Worm (Caenorhabditis elegans): ENCODE data around the gene him-17.

DNA sequence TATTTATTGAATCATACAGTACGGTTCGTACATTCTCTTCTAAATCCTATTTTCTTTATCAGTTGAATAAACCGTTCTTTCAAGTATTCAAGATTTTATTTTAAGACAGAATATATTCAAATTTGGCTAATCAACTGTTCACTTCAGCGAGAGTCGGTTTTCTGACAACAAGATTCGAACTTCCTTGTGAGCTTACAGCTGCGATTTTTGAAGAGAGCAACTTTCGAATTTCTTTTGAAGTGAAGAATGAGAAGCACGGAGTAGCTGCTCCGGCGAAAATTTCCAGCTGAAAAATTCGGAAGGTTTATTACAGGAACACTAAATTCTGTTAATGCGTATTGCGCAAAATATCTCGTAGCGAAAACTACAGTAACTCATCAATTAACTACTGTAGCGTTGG, 4.9 kb downstream of the him-17 start:
- TF ChIP-seq unc-62 (GFP tag; optimal IDR thresholded peaks at IDR 0.05) (no peak), nhr-77 (tag; optimal IDR thresholded peaks at IDR 0.05) (no peak), nhr-11 (tag; optimal IDR thresholded peaks at IDR 0.05) (no peak), blmp-1 (tag; optimal IDR thresholded peaks at IDR 0.05) (no peak), tbx-2 (tag; optimal IDR thresholded peaks at IDR 0.05) (no peak), lin-15B (tag; optimal IDR thresholded peaks at IDR 0.05) (no peak), isw-1 (GFP tag; IDR thresholded peaks at IDR 0.05) (no peak), lsy-2 (tag; optimal IDR thresholded peaks at IDR 0.05) (no peak), ces-1 (GFP tag; optimal IDR thresholded peaks at IDR 0.05) (no peak), ceh-82 (tag; optimal IDR thresholded peaks at IDR 0.05) (no peak), snu-23 (GFP tag; optimal IDR thresholded peaks at IDR 0.05) (no peak)

Measured in whole organism, L1 larva.